Fruit fly (Drosophila melanogaster): Measurements from ENCODE around the gene CG13250.
A peak's percentile ranks its signal among the peaks of the same experiment; 100 is the strongest.

Gene CG13250

dm6 chr3L:20576504-20576903 is 43.0 kb downstream of the CG13250 start:
- no peak for TF ChIP-seq CG8159 (tag; optimal IDR thresholded peaks at IDR 0.05)
- TF ChIP-seq CG14655 (GFP tag; optimal IDR thresholded peaks at IDR 0.05), result peak; percentile 16
- no peak for TF ChIP-seq Pif1B (GFP tag; optimal IDR thresholded peaks at IDR 0.05)

dm6 chr3L:20580614-20581013 is 47.1 kb downstream of the CG13250 start:
- no peak for TF ChIP-seq gl (tag; optimal IDR thresholded peaks at IDR 0.05)
- TF ChIP-seq CG8159 (tag; optimal IDR thresholded peaks at IDR 0.05), result no peak
- no peak for TF ChIP-seq EcR (GFP tag; optimal IDR thresholded peaks at IDR 0.05)
- TF ChIP-seq CG14655 (GFP tag; optimal IDR thresholded peaks at IDR 0.05), result no peak
- no peak for TF ChIP-seq CG10348 (GFP tag; IDR thresholded peaks at IDR 0.05)
- TF ChIP-seq CG32121 (GFP tag; IDR thresholded peaks at IDR 0.05), result no peak
- TF ChIP-seq CG13204 (GFP tag; optimal IDR thresholded peaks at IDR 0.05), result no peak
- no peak for TF ChIP-seq CG17806 (tag; optimal IDR thresholded peaks at IDR 0.05)
- no peak for TF ChIP-seq Snoo (tag; optimal IDR thresholded peaks at IDR 0.05)

- TF ChIP-seq rn (GFP tag; IDR thresholded peaks at IDR 0.05), result no peak
- peak; percentile 23 for TF ChIP-seq CG13204 (GFP tag; optimal IDR thresholded peaks at IDR 0.05)
- TF ChIP-seq CG12605 (GFP tag; IDR thresholded peaks at IDR 0.05), result no peak
- TF ChIP-seq Pif1B (GFP tag; optimal IDR thresholded peaks at IDR 0.05), result peak; percentile 26
- peak; percentile 14 for TF ChIP-seq Snoo (tag; optimal IDR thresholded peaks at IDR 0.05)
- no peak for TF ChIP-seq CG32121 (GFP tag; IDR thresholded peaks at IDR 0.05)
- no peak for TF ChIP-seq fd96Ca (GFP tag; IDR thresholded peaks at IDR 0.05)
- peak; percentile 53 for TF ChIP-seq Pif1A (GFP tag; optimal IDR thresholded peaks at IDR 0.05)
- TF ChIP-seq CG34367 (tag; optimal IDR thresholded peaks at IDR 0.05), result peak; percentile 61
- TF ChIP-seq EcR (GFP tag; optimal IDR thresholded peaks at IDR 0.05), result peak; percentile 86
- no peak for TF ChIP-seq Ets98B (GFP tag; IDR thresholded peaks at IDR 0.05)
- TF ChIP-seq CG4496 (GFP tag; IDR thresholded peaks at IDR 0.05), result no peak
- TF ChIP-seq CG14655 (GFP tag; optimal IDR thresholded peaks at IDR 0.05), result peak; percentile 62
- TF ChIP-seq CG10348 (GFP tag; IDR thresholded peaks at IDR 0.05), result no peak
- TF ChIP-seq CG9948 (tag; optimal IDR thresholded peaks at IDR 0.05), result peak; percentile 72
- TF ChIP-seq CG15710 (tag; optimal IDR thresholded peaks at IDR 0.05), result peak; percentile 75
- no peak for TF ChIP-seq gl (tag; optimal IDR thresholded peaks at IDR 0.05)
- peak; percentile 36 for TF ChIP-seq CG8301 (tag; optimal IDR thresholded peaks at IDR 0.05)
- TF ChIP-seq CG8159 (tag; optimal IDR thresholded peaks at IDR 0.05), result peak; percentile 82
- TF ChIP-seq D1 (tag; optimal IDR thresholded peaks at IDR 0.05), result no peak
- peak; percentile 67 for TF ChIP-seq CG17806 (tag; optimal IDR thresholded peaks at IDR 0.05)
Observed at dm6 chr3L:20582354-20582753, 48.8 kb downstream of the CG13250 start.

DNA sequence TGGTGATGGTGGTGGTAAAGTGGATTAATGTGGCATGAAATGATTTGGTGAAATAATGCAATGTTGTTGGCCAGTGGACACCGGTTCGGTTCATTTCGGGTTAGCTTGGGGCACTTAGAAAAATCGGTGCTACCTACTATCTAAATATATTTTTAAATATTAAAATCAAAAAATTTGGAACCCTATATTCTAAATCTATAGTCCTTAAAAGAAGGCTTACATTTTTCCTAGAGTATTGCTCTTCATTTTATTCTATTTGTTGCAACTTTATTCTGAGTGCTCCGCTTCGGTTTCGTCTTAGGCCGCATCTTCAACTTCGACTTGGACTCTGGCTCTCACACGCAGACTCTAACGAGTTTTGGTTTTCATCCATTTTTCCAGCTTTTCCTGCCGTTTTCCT is 50.4 kb downstream of the CG13250 start:
- TF ChIP-seq Pif1B (GFP tag; optimal IDR thresholded peaks at IDR 0.05) (no peak), CG10348 (GFP tag; IDR thresholded peaks at IDR 0.05) (no peak), CG14655 (GFP tag; optimal IDR thresholded peaks at IDR 0.05) (peak; percentile 67), D1 (tag; optimal IDR thresholded peaks at IDR 0.05) (no peak), EcR (GFP tag; optimal IDR thresholded peaks at IDR 0.05) (no peak), CG8159 (tag; optimal IDR thresholded peaks at IDR 0.05) (no peak), rn (GFP tag; IDR thresholded peaks at IDR 0.05) (no peak), CG4496 (GFP tag; IDR thresholded peaks at IDR 0.05) (peak; percentile 50; the same call in 1 of the 3 replicates), CG32121 (GFP tag; IDR thresholded peaks at IDR 0.05) (no peak), Ets98B (GFP tag; IDR thresholded peaks at IDR 0.05) (0 out of 2 replicates have a peak, but pooled peaks have one; percentile 12), CG9948 (tag; optimal IDR thresholded peaks at IDR 0.05) (no peak), gl (tag; optimal IDR thresholded peaks at IDR 0.05) (no peak), CG8301 (tag; optimal IDR thresholded peaks at IDR 0.05) (peak; percentile 56), CG12605 (GFP tag; IDR thresholded peaks at IDR 0.05) (0 out of 2 replicates have a peak, but pooled peaks have one; percentile 26), CG34367 (tag; optimal IDR thresholded peaks at IDR 0.05) (no peak), CG15710 (tag; optimal IDR thresholded peaks at IDR 0.05) (no peak), fd96Ca (GFP tag; IDR thresholded peaks at IDR 0.05) (no peak), Snoo (tag; optimal IDR thresholded peaks at IDR 0.05) (no peak), Pif1A (GFP tag; optimal IDR thresholded peaks at IDR 0.05) (no peak), CG17806 (tag; optimal IDR thresholded peaks at IDR 0.05) (no peak), CG13204 (GFP tag; optimal IDR thresholded peaks at IDR 0.05) (no peak)
